Worm (Caenorhabditis elegans): ENCODE measurements around the gene srd-1.

srd-1 gene

ce11 chrII:10202275-10202674 is 19.7 kb upstream of the srd-1 start:
- peak; percentile 68 for TF ChIP-seq nfya-1 (tag; optimal IDR thresholded peaks at IDR 0.05; ENCODE audit: insufficient read depth)
- peak; percentile 18 for TF ChIP-seq hmg-11 (tag; optimal IDR thresholded peaks at IDR 0.05)
- TF ChIP-seq snpc-4 (tag; optimal IDR thresholded peaks at IDR 0.05) = peak; percentile 32
- TF ChIP-seq elt-3 (tag; optimal IDR thresholded peaks at IDR 0.05) = no peak
- TF ChIP-seq lin-15B (tag; optimal IDR thresholded peaks at IDR 0.05) = peak; percentile 25

ce11 chrII:10200759-10201158 is 18.2 kb upstream of the srd-1 start, which contains the start of gene arv-1:
Gene arv-1 (minus strand): TSS chrII:10200823.
- TF ChIP-seq ceh-28 (tag; optimal IDR thresholded peaks at IDR 0.05) (no peak), snpc-4 (tag; optimal IDR thresholded peaks at IDR 0.05) (peak; percentile 62), elt-3 (tag; optimal IDR thresholded peaks at IDR 0.05) (no peak), lin-39 (tag; optimal IDR thresholded peaks at IDR 0.05) (no peak), egl-27 (tag; optimal IDR thresholded peaks at IDR 0.05) (no peak), zag-1 (tag; optimal IDR thresholded peaks at IDR 0.05) (no peak), tbx-2 (tag; optimal IDR thresholded peaks at IDR 0.05) (no peak), lin-15B (tag; optimal IDR thresholded peaks at IDR 0.05) (peak; percentile 67), nhr-25 (tag; optimal IDR thresholded peaks at IDR 0.05) (peak; percentile 6), nhr-43 (tag; optimal IDR thresholded peaks at IDR 0.05; ENCODE audit: poor library complexity, severe bottlenecking) (peak; percentile 69), nhr-23 (tag; optimal IDR thresholded peaks at IDR 0.05) (peak; percentile 83), ZK546.5 (tag; optimal IDR thresholded peaks at IDR 0.05) (no peak), R02D3.7 (tag; optimal IDR thresholded peaks at IDR 0.05) (peak; percentile 91), pha-4 (tag; optimal IDR thresholded peaks at IDR 0.05) (peak; percentile 65), lsy-12 (tag; optimal IDR thresholded peaks at IDR 0.05) (no peak), ceh-9 (tag; optimal IDR thresholded peaks at IDR 0.05) (no peak), ceh-16 (tag; optimal IDR thresholded peaks at IDR 0.05) (no peak), nfya-1 (tag; optimal IDR thresholded peaks at IDR 0.05; ENCODE audit: insufficient read depth) (peak; percentile 56), aly-2 (tag; optimal IDR thresholded peaks at IDR 0.05) (no peak), elt-2 (tag; optimal IDR thresholded peaks at IDR 0.05) (peak; percentile 15), mml-1 (tag; optimal IDR thresholded peaks at IDR 0.05) (no peak), pqm-1 (tag; optimal IDR thresholded peaks at IDR 0.05) (peak; percentile 55), ztf-4 (tag; optimal IDR thresholded peaks at IDR 0.05) (no peak), ama-1 (optimal IDR thresholded peaks at IDR 0.05) (peak; percentile 32), eor-1 (tag; optimal IDR thresholded peaks at IDR 0.05) (no peak), egl-5 (tag; optimal IDR thresholded peaks at IDR 0.05) (no peak)

- TF ChIP-seq nhr-12 (tag; optimal IDR thresholded peaks at IDR 0.05) (no peak), skn-1 (tag; optimal IDR thresholded peaks at IDR 0.05) (no peak), nfya-1 (tag; optimal IDR thresholded peaks at IDR 0.05; ENCODE audit: insufficient read depth) (no peak), mdl-1 (tag; optimal IDR thresholded peaks at IDR 0.05) (no peak), elt-1 (tag; optimal IDR thresholded peaks at IDR 0.05) (no peak), ztf-11 (tag; optimal IDR thresholded peaks at IDR 0.05) (no peak), lsy-12 (tag; optimal IDR thresholded peaks at IDR 0.05) (no peak), nhr-76 (tag; optimal IDR thresholded peaks at IDR 0.05) (no peak), hmg-11 (tag; optimal IDR thresholded peaks at IDR 0.05) (no peak), pqm-1 (tag; optimal IDR thresholded peaks at IDR 0.05) (no peak), zag-1 (tag; optimal IDR thresholded peaks at IDR 0.05) (no peak), egl-27 (tag; optimal IDR thresholded peaks at IDR 0.05) (no peak), ceh-28 (tag; optimal IDR thresholded peaks at IDR 0.05) (no peak), ceh-9 (tag; optimal IDR thresholded peaks at IDR 0.05) (no peak), aly-2 (tag; optimal IDR thresholded peaks at IDR 0.05) (no peak), unc-39 (tag; optimal IDR thresholded peaks at IDR 0.05) (no peak), lin-39 (tag; optimal IDR thresholded peaks at IDR 0.05) (no peak), pha-4 (tag; optimal IDR thresholded peaks at IDR 0.05) (no peak)
Observed at ce11 chrII:10199906-10200305, 17.4 kb upstream of the srd-1 start, which contains the start of gene R05H5.4. Gene R05H5.4 (minus strand): TSS chrII:10200006.

DNA sequence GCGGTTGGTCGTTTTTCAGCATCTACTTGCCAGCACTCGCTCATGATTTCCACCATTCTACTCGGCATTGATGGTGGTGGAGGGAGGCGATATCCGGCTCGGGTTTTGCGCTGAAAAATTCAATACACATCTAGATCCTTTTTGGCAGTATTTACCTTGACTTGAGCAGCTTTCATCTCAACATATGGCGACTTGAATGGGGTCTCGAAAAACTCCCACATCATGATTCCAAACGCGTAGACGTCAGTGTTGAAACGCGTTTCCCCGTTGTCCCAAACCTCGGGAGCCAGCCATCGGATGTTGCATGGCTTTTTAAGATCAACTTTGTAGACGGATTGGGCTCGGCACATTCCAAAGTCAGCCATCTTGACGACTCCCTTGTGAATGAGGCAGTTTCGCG is 16.0 kb upstream of the srd-1 start:
- TF ChIP-seq ceh-28 (tag; optimal IDR thresholded peaks at IDR 0.05) = no peak
- TF ChIP-seq nhr-43 (tag; optimal IDR thresholded peaks at IDR 0.05; ENCODE audit: poor library complexity, severe bottlenecking) = no peak
- no peak for TF ChIP-seq daf-12 (tag; optimal IDR thresholded peaks at IDR 0.05)
- no peak for TF ChIP-seq unc-39 (tag; optimal IDR thresholded peaks at IDR 0.05)
- TF ChIP-seq jun-1 (tag; optimal IDR thresholded peaks at IDR 0.05) = no peak
- no peak for TF ChIP-seq ztf-4 (tag; optimal IDR thresholded peaks at IDR 0.05)
- TF ChIP-seq pqm-1 (tag; optimal IDR thresholded peaks at IDR 0.05) = no peak
- TF ChIP-seq nhr-77 (tag; optimal IDR thresholded peaks at IDR 0.05) = no peak
- no peak for TF ChIP-seq nhr-23 (tag; optimal IDR thresholded peaks at IDR 0.05)
- no peak for TF ChIP-seq egl-27 (tag; optimal IDR thresholded peaks at IDR 0.05)
- no peak for TF ChIP-seq fos-1 (tag; optimal IDR thresholded peaks at IDR 0.05)
